Worm (Caenorhabditis elegans) whole organism, young adult: ENCODE measurements around the gene Y54G2A.76.
A peak's percentile ranks its signal among the peaks of the same experiment; 100 is the strongest.

Source experiments
- B0019.2 ChIP-seq: fragments of 200-800 bp; sonication (Bioruptor generic); conservative IDR thresholded peaks from 2 replicates; pipeline ENCODE4 v1.3.6; 2022; ENCODE audit warnings: missing genetic modification reagents, missing genetic modification characterization, missing compliant biosample characterization
- B0035.1 ChIP-seq: sonication (generic microtip); optimal IDR thresholded peaks from 2 replicates; lab custom pipeline; 2016; ENCODE audit warnings: missing genetic modification characterization, mild to moderate bottlenecking, missing compliant biosample characterization, missing genotype, missing genetic modification reagents
- B0261.1 ChIP-seq: sonication (generic microtip); optimal IDR thresholded peaks from 2 replicates; lab custom pipeline; 2016; ENCODE audit warnings: mild to moderate bottlenecking, missing genetic modification characterization, moderate library complexity, missing compliant biosample characterization
- B0336.3 ChIP-seq: fragments of 200-800 bp; sonication (Bioruptor generic); IDR thresholded peaks from 2 replicates; pipeline ENCODE4 v1.3.6; 2022; ENCODE audit warnings: missing genetic modification characterization, missing compliant biosample characterization
- F10E7.11 ChIP-seq: sonication (generic microtip); optimal IDR thresholded peaks from 2 replicates; lab custom pipeline; 2017; ENCODE audit warnings: mild to moderate bottlenecking, missing genetic modification characterization, moderate library complexity, missing compliant biosample characterization
- F22D6.2 ChIP-seq: sonication (generic microtip); optimal IDR thresholded peaks from 2 replicates; lab custom pipeline; 2016; ENCODE audit warnings: mild to moderate bottlenecking, missing genetic modification characterization, missing compliant biosample characterization
- F23B12.7 ChIP-seq: sonication (generic microtip); optimal IDR thresholded peaks from 2 replicates; lab custom pipeline; 2017; ENCODE audit warnings: missing genetic modification characterization, mild to moderate bottlenecking, missing compliant biosample characterization, antibody characterized with exemption, moderate library complexity; ENCODE audit not compliant: insufficient read depth
- F37B4.10 ChIP-seq: fragments of 200-800 bp; sonication (Bioruptor generic); IDR thresholded peaks from 2 replicates; pipeline ENCODE4 v1.3.6; 2022; ENCODE audit warnings: missing genetic modification characterization, missing compliant biosample characterization
- F39B2.1 ChIP-seq: fragments of 200-800 bp; sonication (Bioruptor generic); IDR thresholded peaks from 2 replicates; pipeline ENCODE4 v1.3.6; 2022; ENCODE audit warnings: missing genetic modification reagents, missing genetic modification characterization, missing compliant biosample characterization
- Y67H2A.10 ChIP-seq: fragments of 200-800 bp; sonication (Bioruptor generic); conservative IDR thresholded peaks from 2 replicates; pipeline ENCODE4 v1.3.6; 2022; ENCODE audit warnings: missing genetic modification reagents, missing genetic modification characterization, missing compliant biosample characterization
- ama-1 ChIP-seq, 3 experiments: fragments of 150-350 bp in 1 of 3; sonication (generic microtip) in 2 of 3; optimal IDR thresholded peaks; 2 replicates each; lab custom pipeline; 2014 to 2018; ENCODE audit warnings: missing biosample characterization in 2 of 3, missing genetic modification characterization in 2 of 3, missing genetic modification reagents in 2 of 3
- atf-7 ChIP-seq: sonication (generic microtip); optimal IDR thresholded peaks from 2 replicates; lab custom pipeline; 2017; ENCODE audit warnings: mild to moderate bottlenecking, missing genetic modification characterization, missing compliant biosample characterization
- attf-6 ChIP-seq: fragments of 200-800 bp; sonication (Bioruptor generic); IDR thresholded peaks from 2 replicates; pipeline ENCODE4 v1.3.6; 2022; ENCODE audit warnings: missing genetic modification reagents, missing genetic modification characterization, missing compliant biosample characterization
- bed-2 ChIP-seq: fragments of 200-800 bp; sonication (Bioruptor generic); IDR thresholded peaks from 2 replicates; pipeline ENCODE4 v1.3.6; 2022; ENCODE audit warnings: missing genetic modification reagents, missing genetic modification characterization, missing compliant biosample characterization
- ccch-3 ChIP-seq: fragments of 200-800 bp; sonication (Bioruptor generic); optimal IDR thresholded peaks from 2 replicates; lab custom pipeline; 2018; ENCODE audit warnings: mild to moderate bottlenecking, missing genetic modification characterization, missing compliant biosample characterization
- cebp-2 ChIP-seq: fragments of 200-800 bp; sonication (Bioruptor generic); IDR thresholded peaks from 2 replicates; pipeline ENCODE4 v1.3.6; 2022; ENCODE audit warnings: missing genetic modification characterization, missing compliant biosample characterization
- ceh-58 ChIP-seq: fragments of 200-800 bp; sonication (Bioruptor generic); IDR thresholded peaks from 2 replicates; pipeline ENCODE4 v1.3.6; 2022; ENCODE audit warnings: missing genetic modification characterization, missing compliant biosample characterization
- ceh-79 ChIP-seq: sonication (generic microtip); optimal IDR thresholded peaks from 2 replicates; lab custom pipeline; 2017; ENCODE audit warnings: mild to moderate bottlenecking, missing genetic modification characterization, missing compliant biosample characterization
- ceh-91 ChIP-seq: fragments of 200-800 bp; sonication (Bioruptor generic); IDR thresholded peaks from 2 replicates; pipeline ENCODE4 v1.3.6; 2022; ENCODE audit warnings: missing genetic modification reagents, missing genetic modification characterization, missing compliant biosample characterization
- die-1 ChIP-seq: sonication (generic microtip); optimal IDR thresholded peaks from 2 replicates; lab custom pipeline; 2016; ENCODE audit warnings: missing genotype, mild to moderate bottlenecking, missing genetic modification characterization, missing compliant biosample characterization
- dpff-1 ChIP-seq: sonication (generic microtip); optimal IDR thresholded peaks from 2 replicates; lab custom pipeline; 2017; ENCODE audit warnings: mild to moderate bottlenecking, missing genetic modification characterization, missing compliant biosample characterization
- dpl-1 ChIP-seq: fragments of 150-350 bp; optimal IDR thresholded peaks from 2 replicates; lab custom pipeline; 2014; ENCODE audit warnings: missing biosample characterization, missing genetic modification reagents, missing genetic modification characterization
- egrh-3 ChIP-seq: fragments of 200-800 bp; sonication (Bioruptor generic); IDR thresholded peaks from 2 replicates; pipeline ENCODE4 v1.3.6; 2022; ENCODE audit warnings: missing genetic modification reagents, missing genetic modification characterization, missing compliant biosample characterization
- hlh-12 ChIP-seq: sonication (generic microtip); optimal IDR thresholded peaks from 2 replicates; lab custom pipeline; 2016; ENCODE audit warnings: missing genetic modification characterization, missing compliant biosample characterization
- hlh-26 ChIP-seq: fragments of 200-800 bp; sonication (Bioruptor generic); conservative IDR thresholded peaks from 2 replicates; pipeline ENCODE4 v1.3.6; 2022; ENCODE audit warnings: missing genetic modification reagents, missing genetic modification characterization, missing compliant biosample characterization
- hrde-1 ChIP-seq: sonication (generic microtip); optimal IDR thresholded peaks from 2 replicates; lab custom pipeline; 2016; ENCODE audit warnings: missing genetic modification characterization, mild to moderate bottlenecking, missing compliant biosample characterization, moderate library complexity, missing genotype, missing genetic modification reagents, borderline replicate concordance
- lag-1 ChIP-seq: fragments of 200-800 bp; sonication (Bioruptor generic); IDR thresholded peaks from 2 replicates; pipeline ENCODE4 v1.3.6; 2022; ENCODE audit warnings: missing genetic modification reagents, missing genetic modification characterization, missing compliant biosample characterization
- let-526 ChIP-seq: fragments of 200-800 bp; sonication (Bioruptor generic); IDR thresholded peaks from 2 replicates; pipeline ENCODE4 v1.3.6; 2022; ENCODE audit warnings: missing genetic modification reagents, missing genetic modification characterization, missing compliant biosample characterization
- let-607 ChIP-seq, 2 experiments: fragments of 200-800 bp in 1 of 2; sonication (Bioruptor generic) in 1 of 2; sonication (generic microtip) in 1 of 2; optimal IDR thresholded peaks; 2 replicates each; lab custom pipeline; 2016 to 2018; ENCODE audit warnings: mild to moderate bottlenecking in 2 of 2, missing compliant biosample characterization in 2 of 2, missing genetic modification characterization in 2 of 2, moderate library complexity in 2 of 2, missing genotype in 1 of 2
- madf-6 ChIP-seq: fragments of 200-800 bp; sonication (Bioruptor generic); IDR thresholded peaks from 2 replicates; pipeline ENCODE4 v1.3.6; 2022; ENCODE audit warnings: missing genetic modification reagents, missing genetic modification characterization, missing compliant biosample characterization
- mel-28 ChIP-seq: sonication (generic microtip); optimal IDR thresholded peaks from 2 replicates; lab custom pipeline; 2016; ENCODE audit warnings: borderline replicate concordance, mild to moderate bottlenecking, missing genetic modification characterization, missing compliant biosample characterization
- nhr-80 ChIP-seq: sonication (generic microtip); optimal IDR thresholded peaks from 2 replicates; lab custom pipeline; 2016; ENCODE audit warnings: missing genetic modification characterization, missing compliant biosample characterization
- pha-4 ChIP-seq: fragments of 150-350 bp; sonication (generic microtip); optimal IDR thresholded peaks from 2 replicates; lab custom pipeline; 2014; ENCODE audit warnings: missing biosample characterization, missing genetic modification reagents, missing genetic modification characterization
- rec-8 ChIP-seq, 2 experiments: sonication (generic microtip); optimal IDR thresholded peaks; 2 replicates each; lab custom pipeline; 2016; ENCODE audit warnings: mild to moderate bottlenecking in 2 of 2, missing genetic modification characterization in 2 of 2, missing genetic modification reagents in 2 of 2, missing genotype in 2 of 2, missing biosample characterization in 1 of 2, missing compliant biosample characterization in 1 of 2, moderate library complexity in 1 of 2
- repo-1 ChIP-seq: sonication (generic microtip); optimal IDR thresholded peaks from 2 replicates; lab custom pipeline; 2017; ENCODE audit warnings: mild to moderate bottlenecking, missing genetic modification characterization, missing compliant biosample characterization
- rpc-1 ChIP-seq, 2 experiments: fragments of 150-350 bp in 1 of 2; sonication (generic microtip) in 1 of 2; optimal IDR thresholded peaks; 2 replicates each; lab custom pipeline; 2014 to 2018; ENCODE audit warnings: missing biosample characterization in 1 of 2, missing genetic modification characterization in 1 of 2, missing genetic modification reagents in 1 of 2, missing genotype in 1 of 2
- sdz-38 ChIP-seq: sonication (generic microtip); optimal IDR thresholded peaks from 2 replicates; lab custom pipeline; 2016; ENCODE audit warnings: missing genotype, missing genetic modification characterization, missing compliant biosample characterization
- snpc-3.4 ChIP-seq: sonication (generic microtip); optimal IDR thresholded peaks from 2 replicates; lab custom pipeline; 2017; ENCODE audit warnings: missing genetic modification characterization, mild to moderate bottlenecking, missing compliant biosample characterization, antibody characterized with exemption, moderate library complexity, missing genotype, missing genetic modification reagents
- sptf-2 ChIP-seq: fragments of 200-800 bp; sonication (Bioruptor generic); optimal IDR thresholded peaks from 2 replicates; lab custom pipeline; 2018; ENCODE audit warnings: mild to moderate bottlenecking, missing genetic modification characterization, missing compliant biosample characterization
- tbp1 ChIP-seq: fragments of 200-800 bp; sonication (Bioruptor generic); optimal IDR thresholded peaks from 2 replicates; lab custom pipeline; 2018; ENCODE audit warnings: mild to moderate bottlenecking, missing genetic modification characterization, missing compliant biosample characterization
- zim-3 ChIP-seq: sonication (generic microtip); optimal IDR thresholded peaks from 2 replicates; lab custom pipeline; 2017; ENCODE audit warnings: mild to moderate bottlenecking, missing genetic modification characterization, moderate library complexity, missing compliant biosample characterization
- ztf-25 ChIP-seq: fragments of 200-800 bp; sonication (Bioruptor generic); IDR thresholded peaks from 2 replicates; pipeline ENCODE4 v1.3.6; 2022; ENCODE audit warnings: missing genetic modification reagents, missing genetic modification characterization, missing compliant biosample characterization
- ztf-3 ChIP-seq: fragments of 200-800 bp; sonication (Bioruptor generic); optimal IDR thresholded peaks from 2 replicates; lab custom pipeline; 2018; ENCODE audit warnings: mild to moderate bottlenecking, missing genetic modification characterization, missing compliant biosample characterization

Y54G2A.76 gene

ce11 chrIV:2798339-2798738 lies 10.9 kb upstream of the Y54G2A.76 start, which contains the start of gene Y54G2A.52:
Y54G2A.52 (minus strand) TSS chrIV:2798686.
- TF ChIP-seq B0035.1 (tag; lab: Kevin White, UChicago) (no peak), nhr-80 (tag; lab: Kevin White, UChicago) (peak; percentile 63), ccch-3 (GFP tag; lab: Kevin White, UChicago) (no peak), F23B12.7 (tag; lab: Kevin White, UChicago) (no peak), repo-1 (tag; lab: Kevin White, UChicago) (no peak)

ce11 chrIV:2799389-2799788 lies 9.8 kb upstream of the Y54G2A.76 start, which contains the start of gene Y54G2A.10:
Y54G2A.10 (plus strand) TSS chrIV:2799689.
- TF ChIP-seq ceh-79 (no peak), F39B2.1 (GFP tag; lab: Robert Waterston, UW) (no peak), hlh-26 (GFP tag; lab: Robert Waterston, UW) (no peak), B0019.2 (GFP tag; lab: Robert Waterston, UW) (no peak), B0336.3 (GFP tag; lab: Robert Waterston, UW) (no peak), ceh-58 (GFP tag; lab: Robert Waterston, UW) (no peak), F10E7.11 (tag; lab: Kevin White, UChicago) (no peak), pha-4 (tag; lab: Kevin White, UChicago) (no peak), B0261.1 (no peak), let-526 (no peak), Y67H2A.10 (GFP tag; lab: Robert Waterston, UW) (no peak), dpl-1 (GFP tag; lab: Kevin White, UChicago) (no peak), sdz-38 (tag; lab: Kevin White, UChicago) (no peak)

ce11 chrIV:2799890-2800289 lies 9.3 kb upstream of the Y54G2A.76 start:
- peak; percentile 79 for TF ChIP-seq tbp1 (GFP tag; lab: Kevin White, UChicago)
- TF ChIP-seq rpc-1 (optimal IDR thresholded peaks at IDR 0.05; lab: Kevin White, UChicago), result peak; percentile 22
- peak; percentile 60 for TF ChIP-seq rpc-1 (tag; optimal IDR thresholded peaks at IDR 0.05; lab: Kevin White, UChicago)
- TF ChIP-seq ama-1 (optimal IDR thresholded peaks at IDR 0.05; lab: Kevin White, UChicago), result no peak
- no peak for TF ChIP-seq ama-1 (GFP tag; optimal IDR thresholded peaks at IDR 0.05; lab: Kevin White, UChicago)
- 0 out of 2 replicates have a peak, but pooled peaks have one; percentile 19 for TF ChIP-seq ztf-25 (GFP tag; lab: Robert Waterston, UW)
- no peak for TF ChIP-seq F37B4.10 (GFP tag; lab: Robert Waterston, UW)
- TF ChIP-seq sptf-2, result no peak
- no peak for TF ChIP-seq bed-2 (GFP tag; lab: Robert Waterston, UW)
- TF ChIP-seq let-607 (tag; optimal IDR thresholded peaks at IDR 0.05; lab: Kevin White, UChicago), result no peak

ce11 chrIV:2801004-2801403 lies 8.2 kb upstream of the Y54G2A.76 start:
- no peak for TF ChIP-seq zim-3 (tag; lab: Kevin White, UChicago)
- TF ChIP-seq hrde-1 (tag; lab: Kevin White, UChicago), result peak; percentile 27
- peak in 1 of 2 experiments; percentile 78 for TF ChIP-seq rec-8 (tag; optimal IDR thresholded peaks at IDR 0.05; lab: Kevin White, UChicago)
- peak; percentile 26; the same call in 1 of the 2 replicates for TF ChIP-seq egrh-3 (GFP tag; lab: Robert Waterston, UW)
- no peak for TF ChIP-seq dpl-1 (GFP tag; lab: Kevin White, UChicago)
- TF ChIP-seq attf-6 (GFP tag; lab: Robert Waterston, UW), result no peak
- TF ChIP-seq ccch-3 (GFP tag; lab: Kevin White, UChicago), result no peak
- TF ChIP-seq ztf-3 (GFP tag; lab: Kevin White, UChicago), result no peak
- no peak for TF ChIP-seq lag-1 (GFP tag; lab: Robert Waterston, UW)
- TF ChIP-seq dpff-1 (tag; lab: Kevin White, UChicago), result no peak
- no peak for TF ChIP-seq B0336.3 (GFP tag; lab: Robert Waterston, UW)
- peak; percentile 71 for TF ChIP-seq die-1 (tag; lab: Kevin White, UChicago)
- no peak for TF ChIP-seq F22D6.2 (tag; lab: Kevin White, UChicago)
- TF ChIP-seq cebp-2 (GFP tag; lab: Robert Waterston, UW), result 0 out of 2 replicates have a peak, but pooled peaks have one; percentile 49
- TF ChIP-seq atf-7 (tag; lab: Kevin White, UChicago), result no peak
- TF ChIP-seq hlh-12 (tag; lab: Kevin White, UChicago), result no peak
- no peak for TF ChIP-seq mel-28 (tag; lab: Kevin White, UChicago)
- TF ChIP-seq ceh-91, result no peak
- TF ChIP-seq pha-4 (tag; lab: Kevin White, UChicago), result no peak
- peak; percentile 80 for TF ChIP-seq snpc-3.4
- TF ChIP-seq madf-6 (GFP tag; lab: Robert Waterston, UW), result peak; percentile 63
